Worm (Caenorhabditis elegans) whole organism, L1 larva: ENCODE results near the gene T28C6.7.
A peak's percentile ranks its signal among the peaks of the same experiment; 100 is the strongest.

Experiments used
- C16A3.4 ChIP-seq: fragments of 150-350 bp; optimal IDR thresholded peaks from 2 replicates; lab custom pipeline; 2014; ENCODE audit warnings: missing biosample characterization, missing genetic modification characterization
- C34B4.2 ChIP-seq: sonication (generic microtip); optimal IDR thresholded peaks from 2 replicates; lab custom pipeline; 2017; ENCODE audit warnings: mild to moderate bottlenecking, missing genetic modification characterization, missing compliant biosample characterization
- alr-1 ChIP-seq: fragments of 200-800 bp; sonication (Bioruptor generic); optimal IDR thresholded peaks from 2 replicates; lab custom pipeline; 2018; ENCODE audit warnings: borderline replicate concordance, mild to moderate bottlenecking, missing genetic modification characterization, missing compliant biosample characterization
- aly-2 ChIP-seq: fragments of 150-350 bp; optimal IDR thresholded peaks from 2 replicates; lab custom pipeline; 2014; ENCODE audit warnings: missing biosample characterization, missing genetic modification characterization
- ama-1 ChIP-seq: fragments of 150-350 bp; optimal IDR thresholded peaks from 2 replicates; lab custom pipeline; 2014
- blmp-1 ChIP-seq: fragments of 150-350 bp; optimal IDR thresholded peaks from 2 replicates; lab custom pipeline; 2014; ENCODE audit warnings: missing biosample characterization, missing genetic modification characterization
- ceh-88 ChIP-seq: fragments of 200-800 bp; sonication (Bioruptor generic); IDR thresholded peaks from 2 replicates; pipeline ENCODE4 v1.3.6; 2022; ENCODE audit warnings: missing genetic modification characterization, missing compliant biosample characterization
- ceh-90 ChIP-seq: sonication (generic microtip); optimal IDR thresholded peaks from 2 replicates; lab custom pipeline; 2016; ENCODE audit warnings: missing genetic modification characterization, missing compliant biosample characterization
- dpl-1 ChIP-seq, 3 experiments: fragments of 150-350 bp in 2 of 3; sonication (generic microtip) in 1 of 3; optimal IDR thresholded peaks; 2 replicates each; lab custom pipeline; 2014 to 2017; ENCODE audit warnings: missing biosample characterization in 3 of 3, missing genetic modification characterization in 3 of 3, missing genetic modification reagents in 3 of 3
- dsc-1 ChIP-seq: sonication (generic microtip); optimal IDR thresholded peaks from 2 replicates; lab custom pipeline; 2016; ENCODE audit warnings: mild to moderate bottlenecking, missing genetic modification characterization, missing compliant biosample characterization
- efl-1 ChIP-seq, 4 experiments: fragments of 150-350 bp; optimal IDR thresholded peaks in 3 of 4; peaks in 1 of 4; 1 replicate in 1 of 4; 2 replicates in 3 of 4; lab custom pipeline; 2014; ENCODE audit warnings: missing biosample characterization in 2 of 4, missing genetic modification characterization in 2 of 4, missing genetic modification reagents in 2 of 4
- egl-13 ChIP-seq: sonication (generic microtip); optimal IDR thresholded peaks from 2 replicates; lab custom pipeline; 2016; ENCODE audit warnings: missing genotype, missing genetic modification reagents, missing genetic modification characterization, missing compliant biosample characterization
- egl-27 ChIP-seq, 2 experiments: fragments of 150-350 bp in 1 of 2; sonication (generic microtip); optimal IDR thresholded peaks; 3 replicates each; lab custom pipeline; 2017 to 2018; ENCODE audit warnings: missing biosample characterization in 2 of 2, missing genetic modification characterization in 2 of 2, missing genetic modification reagents in 2 of 2
- elt-2 ChIP-seq: sonication (generic microtip); optimal IDR thresholded peaks from 2 replicates; lab custom pipeline; 2016; ENCODE audit warnings: missing genetic modification characterization, mild to moderate bottlenecking, inconsistent platforms, missing compliant biosample characterization, missing genetic modification reagents
- elt-3 ChIP-seq, 6 experiments: fragments of 150-350 bp in 1 of 6; sonication (generic microtip); optimal IDR thresholded peaks; 2 replicates each; lab custom pipeline; 2017 to 2018; ENCODE audit warnings: missing biosample characterization in 6 of 6, missing genetic modification characterization in 6 of 6, inconsistent platforms in 1 of 6
- fkh-10 ChIP-seq: sonication (generic microtip); optimal IDR thresholded peaks from 2 replicates; lab custom pipeline; 2017; ENCODE audit warnings: missing biosample characterization, missing genetic modification reagents, missing genetic modification characterization
- grh-1 ChIP-seq: fragments of 200-800 bp; sonication (Bioruptor generic); IDR thresholded peaks from 2 replicates; pipeline ENCODE4 v1.3.6; 2022; ENCODE audit warnings: missing genetic modification reagents, missing genetic modification characterization, missing compliant biosample characterization
- irx-1 ChIP-seq: sonication (generic microtip); optimal IDR thresholded peaks from 2 replicates; lab custom pipeline; 2016; ENCODE audit warnings: missing genetic modification characterization, missing compliant biosample characterization
- jun-1 ChIP-seq: fragments of 150-350 bp; optimal IDR thresholded peaks from 2 replicates; lab custom pipeline; 2014; ENCODE audit warnings: missing biosample characterization, missing genetic modification reagents, missing genetic modification characterization
- lin-13 ChIP-seq: fragments of 150-350 bp; optimal IDR thresholded peaks from 2 replicates; lab custom pipeline; 2014; ENCODE audit warnings: missing biosample characterization, missing genetic modification reagents, missing genetic modification characterization
- lin-14 ChIP-seq: fragments of 200-800 bp; sonication (Bioruptor generic); optimal IDR thresholded peaks from 2 replicates; lab custom pipeline; 2018; ENCODE audit warnings: mild to moderate bottlenecking, missing genetic modification characterization, moderate library complexity, missing compliant biosample characterization
- lin-35 ChIP-seq, 2 experiments: fragments of 150-350 bp; optimal IDR thresholded peaks; 2 replicates each; lab custom pipeline; 2014; ENCODE audit warnings: missing biosample characterization in 2 of 2, missing genetic modification characterization in 2 of 2, missing genetic modification reagents in 2 of 2
- lsy-2 ChIP-seq, 2 experiments: fragments of 150-350 bp; optimal IDR thresholded peaks; 2 replicates each; lab custom pipeline; 2014; ENCODE audit warnings: missing biosample characterization in 2 of 2, missing genetic modification characterization in 2 of 2
- mdl-1 ChIP-seq, 2 experiments: fragments of 150-350 bp; optimal IDR thresholded peaks; 2 replicates each; lab custom pipeline; 2014 to 2017; ENCODE audit warnings: missing biosample characterization in 2 of 2, missing genetic modification characterization in 2 of 2, inconsistent platforms in 1 of 2
- mep-1 ChIP-seq: fragments of 150-350 bp; optimal IDR thresholded peaks from 2 replicates; lab custom pipeline; 2014; ENCODE audit warnings: missing biosample characterization, missing genetic modification characterization
- nhr-12 ChIP-seq: sonication (generic microtip); optimal IDR thresholded peaks from 2 replicates; lab custom pipeline; 2017; ENCODE audit warnings: missing biosample characterization, missing genetic modification characterization
- nhr-19 ChIP-seq: fragments of 200-800 bp; sonication (Bioruptor generic); conservative IDR thresholded peaks from 2 replicates; pipeline ENCODE4 v1.3.6; 2022; ENCODE audit warnings: missing genetic modification characterization, missing compliant biosample characterization
- nhr-20 ChIP-seq: sonication (generic microtip); optimal IDR thresholded peaks from 2 replicates; lab custom pipeline; 2016; ENCODE audit warnings: mild to moderate bottlenecking, missing genetic modification characterization, missing compliant biosample characterization
- nhr-47 ChIP-seq: sonication (generic microtip); optimal IDR thresholded peaks from 2 replicates; lab custom pipeline; 2016; ENCODE audit warnings: mild to moderate bottlenecking, missing genetic modification characterization, moderate library complexity, missing compliant biosample characterization
- nhr-71 ChIP-seq: sonication (generic microtip); optimal IDR thresholded peaks from 2 replicates; lab custom pipeline; 2016; ENCODE audit warnings: mild to moderate bottlenecking, missing genetic modification characterization, moderate library complexity, missing compliant biosample characterization
- nhr-76 ChIP-seq: sonication (generic microtip); optimal IDR thresholded peaks from 2 replicates; lab custom pipeline; 2017; ENCODE audit warnings: missing biosample characterization, missing genetic modification characterization
- nhr-85 ChIP-seq: sonication (generic microtip); peaks from one replicate; lab custom pipeline; 2016; ENCODE audit warnings: missing genetic modification characterization, inconsistent platforms, missing compliant biosample characterization
- nhr-90 ChIP-seq: sonication (generic microtip); optimal IDR thresholded peaks from 2 replicates; lab custom pipeline; 2016; ENCODE audit warnings: mild to moderate bottlenecking, missing genetic modification characterization, missing compliant biosample characterization; ENCODE audit not compliant: poor library complexity
- pag-3 ChIP-seq: sonication (generic microtip); optimal IDR thresholded peaks from 2 replicates; lab custom pipeline; 2017; ENCODE audit warnings: missing genetic modification characterization, mild to moderate bottlenecking, missing compliant biosample characterization, antibody characterized with exemption, borderline replicate concordance; ENCODE audit not compliant: insufficient read depth
- pqm-1 ChIP-seq: sonication (generic microtip); optimal IDR thresholded peaks from 3 replicates; lab custom pipeline; 2017; ENCODE audit warnings: missing biosample characterization, missing genetic modification characterization
- rnt-1 ChIP-seq: sonication (generic microtip); optimal IDR thresholded peaks from 2 replicates; lab custom pipeline; 2016; ENCODE audit warnings: mild to moderate bottlenecking, missing genetic modification characterization, moderate library complexity, missing compliant biosample characterization
- skn-1 ChIP-seq: fragments of 150-350 bp; optimal IDR thresholded peaks from 2 replicates; lab custom pipeline; 2014; ENCODE audit warnings: missing biosample characterization, missing genetic modification characterization
- snu-23 ChIP-seq: sonication (generic microtip); optimal IDR thresholded peaks from 2 replicates; lab custom pipeline; 2016; ENCODE audit warnings: missing genetic modification characterization, missing compliant biosample characterization
- swsn-7 ChIP-seq: sonication (generic microtip); optimal IDR thresholded peaks from 2 replicates; lab custom pipeline; 2016; ENCODE audit warnings: missing genetic modification characterization, missing compliant biosample characterization
- tbx-2 ChIP-seq: sonication (generic microtip); optimal IDR thresholded peaks from 2 replicates; lab custom pipeline; 2016; ENCODE audit warnings: missing genetic modification characterization, missing compliant biosample characterization
- tlp-1 ChIP-seq: fragments of 150-350 bp; optimal IDR thresholded peaks from 2 replicates; lab custom pipeline; 2014; ENCODE audit warnings: missing biosample characterization, missing genetic modification characterization
- unc-130 ChIP-seq: fragments of 150-350 bp; optimal IDR thresholded peaks from 2 replicates; lab custom pipeline; 2017; ENCODE audit warnings: missing biosample characterization, missing genetic modification characterization, inconsistent platforms
- unc-30 ChIP-seq: sonication (generic microtip); optimal IDR thresholded peaks from 2 replicates; lab custom pipeline; 2017; ENCODE audit warnings: missing biosample characterization, missing genetic modification characterization
- unc-86 ChIP-seq: sonication (generic microtip); optimal IDR thresholded peaks from 2 replicates; lab custom pipeline; 2016; ENCODE audit warnings: missing genetic modification characterization, missing compliant biosample characterization
- vab-15 ChIP-seq: sonication (generic microtip); optimal IDR thresholded peaks from 2 replicates; lab custom pipeline; 2017; ENCODE audit warnings: missing genotype, mild to moderate bottlenecking, missing genetic modification characterization, missing compliant biosample characterization
- ztf-11 ChIP-seq, 2 experiments: sonication (generic microtip); optimal IDR thresholded peaks; 2 replicates each; lab custom pipeline; 2016 to 2017; ENCODE audit warnings: missing genetic modification characterization in 2 of 2, missing biosample characterization in 1 of 2, missing compliant biosample characterization in 1 of 2
- ztf-4 ChIP-seq: fragments of 150-350 bp; optimal IDR thresholded peaks from 2 replicates; lab custom pipeline; 2014; ENCODE audit warnings: missing biosample characterization, missing genetic modification characterization

T28C6.7 gene

ce11 chrIV:8824145-8824833 is 3.3 kb upstream of the T28C6.7 start, which contains the start of the genes col-117 and col-3:
col-117 (minus strand) TSS chrIV:8824195.
col-3 (plus strand) TSS chrIV:8824783.
- TF ChIP-seq lin-13 (GFP tag; lab: Kevin White, UChicago) (no peak), nhr-71 (peak; percentile 60), nhr-47 (tag; lab: Kevin White, UChicago) (peak; percentile 25), ztf-4 (tag; lab: Kevin White, UChicago) (peak; percentile 14), elt-3 (tag; optimal IDR thresholded peaks at IDR 0.05; lab: Kevin White, UChicago) (peak in 4 of 6 experiments; percentile 32 to 84 (median 62)), ama-1 (lab: Kevin White, UChicago) (no peak), nhr-12 (tag; lab: Kevin White, UChicago) (no peak), C16A3.4 (tag; lab: Kevin White, UChicago) (peak; percentile 35), lin-35 (GFP tag; optimal IDR thresholded peaks at IDR 0.05; lab: Kevin White, UChicago) (peak in 1 of 2 experiments; percentile 1), nhr-76 (tag; lab: Kevin White, UChicago) (no peak), nhr-20 (tag; lab: Kevin White, UChicago) (peak; percentile 79), tbx-2 (tag; lab: Kevin White, UChicago) (peak; percentile 39), dpl-1 (GFP tag; optimal IDR thresholded peaks at IDR 0.05; lab: Kevin White, UChicago) (peak in 1 of 3 experiments; percentile 26), alr-1 (tag; lab: Kevin White, UChicago) (no peak), mep-1 (tag; lab: Kevin White, UChicago) (peak; percentile 59), swsn-7 (peak; percentile 6), rnt-1 (tag; lab: Kevin White, UChicago) (no peak), unc-86 (tag; lab: Kevin White, UChicago) (no peak), pag-3 (tag; lab: Kevin White, UChicago) (peak; percentile 58), unc-30 (tag; lab: Kevin White, UChicago) (no peak), egl-27 (tag; optimal IDR thresholded peaks at IDR 0.05; lab: Kevin White, UChicago) (no peak), nhr-85 (tag; lab: Kevin White, UChicago) (peak; percentile 98), ztf-11 (tag; optimal IDR thresholded peaks at IDR 0.05; lab: Kevin White, UChicago) (no peak), jun-1 (tag; lab: Kevin White, UChicago) (no peak), aly-2 (no peak), ceh-88 (GFP tag; lab: Robert Waterston, UW) (no peak), dsc-1 (tag; lab: Kevin White, UChicago) (no peak), vab-15 (peak; percentile 8), grh-1 (GFP tag; lab: Robert Waterston, UW) (0 out of 2 replicates have a peak, but pooled peaks have one; percentile 23), egl-13 (tag; lab: Kevin White, UChicago) (no peak), tlp-1 (tag; lab: Kevin White, UChicago) (peak; percentile 60), pqm-1 (no peak), skn-1 (tag; lab: Kevin White, UChicago) (no peak), blmp-1 (tag; lab: Kevin White, UChicago) (peak; percentile 91), nhr-19 (GFP tag; lab: Robert Waterston, UW) (peak; percentile 37), lin-14 (GFP tag; lab: Kevin White, UChicago) (peak; percentile 88), snu-23 (GFP tag; lab: Kevin White, UChicago) (peak; percentile 58), elt-2 (tag; lab: Kevin White, UChicago) (no peak), efl-1 (optimal IDR thresholded peaks at IDR 0.05; lab: Kevin White, UChicago) (no peak), efl-1 (GFP tag; optimal IDR thresholded peaks at IDR 0.05 in 1 of 2; lab: Kevin White, UChicago) (no peak), unc-130 (tag; lab: Kevin White, UChicago) (peak; percentile 67), fkh-10 (GFP tag; lab: Kevin White, UChicago) (no peak), lsy-2 (tag; optimal IDR thresholded peaks at IDR 0.05; lab: Kevin White, UChicago) (peak; percentile 8 to 34), ceh-90 (tag; lab: Kevin White, UChicago) (no peak), mdl-1 (tag; optimal IDR thresholded peaks at IDR 0.05; lab: Kevin White, UChicago) (peak in 1 of 2 experiments; percentile 17), irx-1 (peak; percentile 52), C34B4.2 (tag; lab: Kevin White, UChicago) (no peak), nhr-90 (tag; lab: Kevin White, UChicago) (peak; percentile 18)
